Worm (Caenorhabditis elegans): ENCODE results near the gene sri-2.

DNA sequence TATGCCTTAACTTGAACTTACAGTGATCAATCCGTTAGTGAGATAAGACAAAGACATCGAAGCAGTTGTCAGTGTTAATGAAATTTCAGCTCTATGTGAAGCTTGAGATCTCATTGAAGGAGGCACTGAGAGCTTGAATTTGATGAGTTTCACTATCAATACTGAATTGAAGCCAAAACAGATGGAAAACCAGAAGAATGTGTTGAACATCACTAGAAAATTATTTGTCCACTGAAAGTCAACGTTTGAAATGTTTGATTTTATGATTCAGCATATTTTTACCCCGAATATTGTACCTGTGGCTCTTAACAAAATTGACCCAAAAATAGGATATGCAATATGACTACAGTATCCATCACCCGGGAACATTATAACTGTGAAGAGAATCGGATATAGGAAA, 5.8 kb upstream of the sri-2 start:
- TF ChIP-seq elt-3 (tag; optimal IDR thresholded peaks at IDR 0.05): no peak
- TF ChIP-seq snpc-4 (tag; optimal IDR thresholded peaks at IDR 0.05): no peak
- TF ChIP-seq unc-39 (tag; optimal IDR thresholded peaks at IDR 0.05): no peak
- TF ChIP-seq blmp-1 (tag; optimal IDR thresholded peaks at IDR 0.05): no peak
- no peak for TF ChIP-seq unc-62 (GFP tag; optimal IDR thresholded peaks at IDR 0.05)
- TF ChIP-seq cnd-1 (tag; optimal IDR thresholded peaks at IDR 0.05): no peak
- no peak for TF ChIP-seq lin-13 (tag; optimal IDR thresholded peaks at IDR 0.05)
- TF ChIP-seq mls-2 (tag; optimal IDR thresholded peaks at IDR 0.05): no peak
- no peak for TF ChIP-seq ces-1 (GFP tag; optimal IDR thresholded peaks at IDR 0.05)
- TF ChIP-seq pha-4 (tag; optimal IDR thresholded peaks at IDR 0.05): no peak
- no peak for TF ChIP-seq ztf-11 (tag; optimal IDR thresholded peaks at IDR 0.05)
- no peak for TF ChIP-seq tbx-8 (GFP tag; optimal IDR thresholded peaks at IDR 0.05)
- TF ChIP-seq nhr-28 (tag; optimal IDR thresholded peaks at IDR 0.05): no peak

Data from whole organism, mixed stage, embryonic.